Fruit fly (Drosophila melanogaster) whole organism, embryonic: ENCODE measurements around the gene CG14082.

Experiments used
- ATbp ChIP-seq: fragments of 200-800 bp; sonication (Bioruptor generic); optimal IDR thresholded peaks from 2 replicates; lab custom pipeline; 2017; ENCODE audit warnings: missing biosample characterization, mild to moderate bottlenecking, missing genetic modification characterization, missing genetic modification reagents
- B-H1 ChIP-seq: fragments of 200-800 bp; sonication (Bioruptor generic); IDR thresholded peaks from 3 replicates; pipeline ENCODE4 v1.3.6; 2022; ENCODE audit warnings: missing biosample characterization, missing genetic modification characterization
- CG10979 ChIP-seq: fragments of 200-800 bp; sonication (Bioruptor generic); optimal IDR thresholded peaks from 2 replicates; lab custom pipeline; 2018; ENCODE audit warnings: missing biosample characterization, mild to moderate bottlenecking, missing genetic modification characterization, moderate library complexity
- CG1233 ChIP-seq: fragments of 200-800 bp; sonication (Bioruptor generic); optimal IDR thresholded peaks from 4 replicates; lab custom pipeline; 2018; ENCODE audit warnings: missing biosample characterization, mild to moderate bottlenecking, missing genetic modification characterization
- CG13424 ChIP-seq: fragments of 200-800 bp; sonication (Bioruptor generic); optimal IDR thresholded peaks from 2 replicates; lab custom pipeline; 2019; ENCODE audit warnings: missing biosample characterization, mild to moderate bottlenecking, missing genetic modification characterization, moderate library complexity
- CG14710 ChIP-seq: fragments of 200-800 bp; sonication (Bioruptor generic); optimal IDR thresholded peaks from 3 replicates; lab custom pipeline; 2019; ENCODE audit warnings: missing biosample characterization, mild to moderate bottlenecking, missing genetic modification characterization, moderate library complexity
- CG15011 ChIP-seq: fragments of 200-800 bp; sonication (Bioruptor generic); optimal IDR thresholded peaks from 3 replicates; lab custom pipeline; 2018; ENCODE audit warnings: missing biosample characterization, mild to moderate bottlenecking, missing genetic modification characterization
- CG1529 ChIP-seq: fragments of 200-800 bp; sonication (Bioruptor generic); optimal IDR thresholded peaks from 3 replicates; lab custom pipeline; 2018; ENCODE audit warnings: missing biosample characterization, missing genetic modification characterization
- CG15696 ChIP-seq: fragments of 200-800 bp; sonication (Bioruptor generic); optimal IDR thresholded peaks from 2 replicates; lab custom pipeline; 2019; ENCODE audit warnings: missing biosample characterization, mild to moderate bottlenecking, missing genetic modification characterization, moderate library complexity
- CG17361 ChIP-seq: fragments of 200-800 bp; sonication (Bioruptor generic); IDR thresholded peaks from 3 replicates; pipeline ENCODE4 v1.3.6; 2022; ENCODE audit warnings: missing biosample characterization, missing genetic modification characterization
- CG17385 ChIP-seq: fragments of 200-800 bp; sonication (Bioruptor generic); optimal IDR thresholded peaks from 3 replicates; lab custom pipeline; 2018; ENCODE audit warnings: missing biosample characterization, mild to moderate bottlenecking, missing genetic modification characterization
- CG18262 ChIP-seq: fragments of 200-800 bp; optimal IDR thresholded peaks from 3 replicates; lab custom pipeline; 2019; ENCODE audit warnings: missing biosample characterization, mild to moderate bottlenecking, missing genetic modification characterization, moderate library complexity
- CG2678 ChIP-seq: fragments of 200-800 bp; sonication (Bioruptor generic); optimal IDR thresholded peaks from 3 replicates; lab custom pipeline; 2019; ENCODE audit warnings: missing biosample characterization, mild to moderate bottlenecking, missing genetic modification characterization, moderate library complexity
- CG2875 ChIP-seq: fragments of 200-800 bp; sonication (Bioruptor generic); optimal IDR thresholded peaks from 2 replicates; lab custom pipeline; 2017; ENCODE audit warnings: missing biosample characterization, mild to moderate bottlenecking, missing genetic modification characterization, missing genetic modification reagents
- CG30431 ChIP-seq: fragments of 200-800 bp; sonication (Bioruptor generic); optimal IDR thresholded peaks from 2 replicates; lab custom pipeline; 2017; ENCODE audit warnings: missing biosample characterization, missing genetic modification characterization
- CG4730 ChIP-seq: fragments of 200-800 bp; sonication (Bioruptor generic); IDR thresholded peaks from 2 replicates; pipeline ENCODE4 v1.3.6; 2022; ENCODE audit warnings: missing biosample characterization, missing genetic modification characterization
- CG4854 ChIP-seq: fragments of 200-800 bp; sonication (Bioruptor generic); optimal IDR thresholded peaks from 2 replicates; lab custom pipeline; 2016; ENCODE audit warnings: missing biosample characterization, missing genetic modification characterization, inconsistent platforms
- CG8290 ChIP-seq, 3 experiments: fragments of 200-800 bp; sonication (Bioruptor generic); optimal IDR thresholded peaks; 2 replicates each; lab custom pipeline; 2016 to 2019; ENCODE audit warnings: missing biosample characterization in 3 of 3, missing genetic modification characterization in 3 of 3, mild to moderate bottlenecking in 2 of 3, moderate library complexity in 1 of 3
- CG8924 ChIP-seq: fragments of 200-800 bp; optimal IDR thresholded peaks from 3 replicates; lab custom pipeline; 2019; ENCODE audit warnings: missing biosample characterization, mild to moderate bottlenecking, missing genetic modification characterization, moderate library complexity
- CG9437 ChIP-seq: fragments of 200-800 bp; sonication (Bioruptor generic); optimal IDR thresholded peaks from 2 replicates; lab custom pipeline; 2018; ENCODE audit warnings: missing biosample characterization, mild to moderate bottlenecking, missing genetic modification characterization
- Fer1 ChIP-seq: fragments of 200-800 bp; sonication (Bioruptor generic); optimal IDR thresholded peaks from 2 replicates; lab custom pipeline; 2017; ENCODE audit warnings: missing biosample characterization, mild to moderate bottlenecking, missing genetic modification characterization
- HLH3B ChIP-seq: fragments of 200-800 bp; sonication (Bioruptor generic); IDR thresholded peaks from 2 replicates; pipeline ENCODE4 v1.3.6; 2022; ENCODE audit warnings: missing biosample characterization, missing genetic modification characterization
- Hand ChIP-seq: fragments of 200-800 bp; sonication (Bioruptor generic); optimal IDR thresholded peaks from 2 replicates; lab custom pipeline; 2017; ENCODE audit warnings: mild to moderate bottlenecking, missing biosample characterization, missing genetic modification reagents, missing genetic modification characterization
- Lim3 ChIP-seq: fragments of 200-800 bp; sonication (Bioruptor generic); IDR thresholded peaks from 2 replicates; pipeline ENCODE4 v1.3.6; 2022; ENCODE audit warnings: missing biosample characterization, missing genetic modification characterization
- Lpt ChIP-seq: fragments of >200 bp; optimal IDR thresholded peaks from 2 replicates; lab custom pipeline; 2018; ENCODE audit warnings: missing biosample characterization, missing genetic modification characterization
- Med ChIP-seq: fragments of 200-800 bp; sonication (Bioruptor generic); peaks from one replicate; lab custom pipeline; 2016; ENCODE audit warnings: missing biosample characterization, missing genetic modification characterization, mild to moderate bottlenecking, inconsistent platforms, moderate library complexity
- NC2α ChIP-seq: fragments of 200-800 bp; sonication (Bioruptor generic); optimal IDR thresholded peaks from 2 replicates; lab custom pipeline; 2016; ENCODE audit warnings: missing biosample characterization, missing genetic modification characterization
- Nf-YB ChIP-seq: fragments of 200-800 bp; sonication (Bioruptor generic); optimal IDR thresholded peaks from 3 replicates; lab custom pipeline; 2019; ENCODE audit warnings: missing biosample characterization, mild to moderate bottlenecking, missing genetic modification characterization, moderate library complexity
- Pdp1 ChIP-seq, 2 experiments: fragments of 200-800 bp; sonication (Bioruptor generic); optimal IDR thresholded peaks; 3 replicates each; lab custom pipeline; 2016; ENCODE audit warnings: missing biosample characterization in 2 of 2, missing genetic modification characterization in 2 of 2, mild to moderate bottlenecking in 1 of 2, moderate library complexity in 1 of 2
- Rx ChIP-seq: fragments of 200-800 bp; sonication (Bioruptor generic); IDR thresholded peaks from 2 replicates; pipeline ENCODE4 v1.3.6; 2022; ENCODE audit warnings: missing biosample characterization, missing genetic modification characterization
- YL-1 ChIP-seq: fragments of 200-800 bp; sonication (Bioruptor generic); optimal IDR thresholded peaks from 3 replicates; lab custom pipeline; 2017; ENCODE audit warnings: missing biosample characterization, mild to moderate bottlenecking, missing genetic modification characterization
- corto ChIP-seq: fragments of 200-800 bp; sonication (Bioruptor generic); optimal IDR thresholded peaks from 2 replicates; lab custom pipeline; 2016; ENCODE audit warnings: missing biosample characterization, mild to moderate bottlenecking, missing genetic modification characterization, moderate library complexity
- dm ChIP-seq: fragments of 200-800 bp; sonication (Bioruptor generic); optimal IDR thresholded peaks from 3 replicates; lab custom pipeline; 2016; ENCODE audit warnings: missing biosample characterization, missing genetic modification characterization
- dmrt11E ChIP-seq: fragments of 200-800 bp; sonication (Bioruptor generic); optimal IDR thresholded peaks from 3 replicates; lab custom pipeline; 2018; ENCODE audit warnings: missing biosample characterization, mild to moderate bottlenecking, missing genetic modification characterization, moderate library complexity
- dpn ChIP-seq, 2 experiments: fragments of 200-800 bp; sonication (Bioruptor generic); optimal IDR thresholded peaks; 3 replicates each; lab custom pipeline; 2016; ENCODE audit warnings: missing biosample characterization in 2 of 2, missing genetic modification characterization in 2 of 2
- ems ChIP-seq: fragments of 200-800 bp; sonication (Bioruptor generic); optimal IDR thresholded peaks from 3 replicates; lab custom pipeline; 2016; ENCODE audit warnings: missing biosample characterization, missing genetic modification characterization
- gcm ChIP-seq: fragments of 200-800 bp; sonication (Bioruptor generic); optimal IDR thresholded peaks from 2 replicates; lab custom pipeline; 2019; ENCODE audit warnings: missing biosample characterization, mild to moderate bottlenecking, missing genetic modification characterization, moderate library complexity
- kah ChIP-seq: fragments of 200-800 bp; sonication (Bioruptor generic); optimal IDR thresholded peaks from 2 replicates; lab custom pipeline; 2018; ENCODE audit warnings: missing biosample characterization, mild to moderate bottlenecking, missing genetic modification characterization
- pan ChIP-seq, 4 experiments: fragments of >200 bp in 3 of 4; fragments of 200-800 bp in 1 of 4; sonication (Bioruptor generic) in 1 of 4; optimal IDR thresholded peaks in 3 of 4; IDR thresholded peaks in 1 of 4; 2 replicates each; pipeline versions ENCODE4 v1.3.6 to Lab custom; 2017 to 2022; ENCODE audit warnings: missing biosample characterization in 2 of 4, missing genetic modification characterization in 2 of 4, mixed read lengths in 1 of 4
- phol ChIP-seq: fragments of 200-800 bp; sonication (Bioruptor generic); optimal IDR thresholded peaks from 3 replicates; lab custom pipeline; 2018; ENCODE audit warnings: missing biosample characterization, mild to moderate bottlenecking, missing genetic modification characterization, moderate library complexity
- pnt ChIP-seq: fragments of 200-800 bp; sonication (Bioruptor generic); optimal IDR thresholded peaks from 3 replicates; lab custom pipeline; 2016; ENCODE audit warnings: missing biosample characterization, missing genetic modification characterization
- seq ChIP-seq: fragments of 200-800 bp; sonication (Bioruptor generic); IDR thresholded peaks from 2 replicates; pipeline ENCODE4 v1.3.6; 2022; ENCODE audit warnings: missing biosample characterization, missing genetic modification characterization
- sim ChIP-seq: fragments of 200-800 bp; sonication (Bioruptor generic); IDR thresholded peaks from 2 replicates; pipeline ENCODE4 v1.3.6; 2022; ENCODE audit warnings: missing biosample characterization, missing genetic modification characterization
- slbo ChIP-seq: fragments of 200-800 bp; sonication (Bioruptor generic); IDR thresholded peaks from 2 replicates; pipeline ENCODE4 v1.3.6; 2022; ENCODE audit warnings: missing biosample characterization, missing genetic modification characterization
- tin ChIP-seq: fragments of 200-800 bp; sonication (Bioruptor generic); optimal IDR thresholded peaks from 3 replicates; lab custom pipeline; 2016; ENCODE audit warnings: missing biosample characterization, missing genetic modification characterization

The CG14082 gene

DNA sequence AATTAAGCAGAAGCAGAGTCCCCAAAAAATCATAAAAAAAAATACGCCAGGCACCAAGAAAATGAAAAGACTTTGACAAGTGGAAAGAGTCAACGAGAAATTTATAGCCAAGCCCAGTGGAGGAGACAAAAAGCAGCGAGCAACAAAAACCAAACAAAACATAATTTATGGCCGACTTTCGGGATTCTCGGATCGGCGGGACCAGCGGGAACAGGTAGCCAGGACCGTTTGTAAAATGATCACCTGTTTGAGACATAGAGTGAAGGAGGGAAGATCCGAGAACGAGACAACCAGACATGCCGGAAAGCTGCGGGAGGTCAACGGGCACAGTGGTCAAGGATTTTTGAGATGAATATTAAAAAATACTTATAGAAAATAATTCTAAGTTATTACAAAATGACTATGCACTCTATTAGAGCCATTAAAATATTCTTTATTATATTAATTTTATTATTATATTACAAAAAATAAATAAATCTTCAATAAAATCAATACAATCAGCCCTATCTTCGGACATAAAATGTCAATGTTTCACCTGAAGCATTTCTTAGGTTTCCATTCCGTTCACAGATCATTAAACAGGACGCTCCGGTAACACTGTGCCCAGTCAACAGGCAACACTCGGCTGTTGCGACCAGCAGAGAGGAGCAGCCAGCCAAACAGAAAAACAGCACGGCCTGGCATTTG, 29.0 kb upstream of the CG14082 start (continued):
- no peak for TF ChIP-seq CG4730
- TF ChIP-seq HLH3B (GFP tag; lab: Robert Waterston, UW), result 0 out of 2 replicates have a peak, but pooled peaks have one; percentile 38
- TF ChIP-seq ATbp, result peak; percentile 37
- TF ChIP-seq corto (GFP tag; lab: Kevin White, UChicago), result peak; percentile 61
- TF ChIP-seq pan (optimal IDR thresholded peaks at IDR 0.05; lab: Kevin White, UChicago), result no peak
- peak in 1 of 2 experiments; percentile 24 for TF ChIP-seq pan (GFP tag; optimal IDR thresholded peaks at IDR 0.05 in 1 of 2, IDR thresholded peaks at IDR 0.05 in 1 of 2)
- TF ChIP-seq CG8290 (GFP tag; optimal IDR thresholded peaks at IDR 0.05; lab: Kevin White, UChicago), result no peak
- no peak for TF ChIP-seq CG8290 (tag; optimal IDR thresholded peaks at IDR 0.05; lab: Kevin White, UChicago)
- TF ChIP-seq Nf-YB (GFP tag; lab: Kevin White, UChicago), result peak; percentile 19
- TF ChIP-seq CG4854 (GFP tag; lab: Kevin White, UChicago), result no peak
- TF ChIP-seq phol (tag; lab: Kevin White, UChicago), result peak; percentile 70
- no peak for TF ChIP-seq CG2875
- TF ChIP-seq CG1233 (GFP tag; lab: Kevin White, UChicago), result peak; percentile 32
- TF ChIP-seq CG2678 (tag; lab: Kevin White, UChicago), result peak; percentile 48
- TF ChIP-seq Lpt (GFP tag; lab: Kevin White, UChicago), result no peak
- TF ChIP-seq gcm (GFP tag; lab: Kevin White, UChicago), result peak; percentile 26
- TF ChIP-seq Lim3 (GFP tag; lab: Robert Waterston, UW), result no peak
- TF ChIP-seq pnt (GFP tag; lab: Kevin White, UChicago), result no peak
- TF ChIP-seq dpn (GFP tag; optimal IDR thresholded peaks at IDR 0.05; lab: Kevin White, UChicago), result peak in 1 of 2 experiments; percentile 37
- no peak for TF ChIP-seq B-H1 (GFP tag; lab: Robert Waterston, UW)
- peak; percentile 16 for TF ChIP-seq CG1529 (GFP tag; lab: Kevin White, UChicago)
- peak; percentile 32 for TF ChIP-seq slbo (GFP tag; lab: Robert Waterston, UW)
- peak; percentile 51 for TF ChIP-seq kah (GFP tag; lab: Kevin White, UChicago)
- peak; percentile 61 for TF ChIP-seq CG14710
- TF ChIP-seq tin (GFP tag; lab: Kevin White, UChicago), result no peak
- TF ChIP-seq CG15011 (GFP tag; lab: Kevin White, UChicago), result no peak
- TF ChIP-seq CG10979 (tag; lab: Kevin White, UChicago), result peak; percentile 72
- no peak for TF ChIP-seq Rx (GFP tag; lab: Robert Waterston, UW)
- TF ChIP-seq CG13424 (tag; lab: Kevin White, UChicago), result peak; percentile 40
- no peak for TF ChIP-seq Hand
- no peak for TF ChIP-seq dm (GFP tag; lab: Kevin White, UChicago)
- peak; percentile 79 for TF ChIP-seq CG18262 (tag; lab: Kevin White, UChicago)
- no peak for TF ChIP-seq seq
- TF ChIP-seq CG30431 (GFP tag; lab: Kevin White, UChicago), result peak; percentile 33
- no peak for TF ChIP-seq sim (GFP tag; lab: Robert Waterston, UW)
- no peak for TF ChIP-seq NC2α (GFP tag; lab: Kevin White, UChicago)
- peak; percentile 61 for TF ChIP-seq CG8924
- TF ChIP-seq Med (GFP tag; lab: Kevin White, UChicago), result no peak
- peak; percentile 27 for TF ChIP-seq CG17385 (GFP tag; lab: Kevin White, UChicago)
- TF ChIP-seq ems, result no peak
- peak; percentile 63 for TF ChIP-seq CG17361
- peak; percentile 3 for TF ChIP-seq Fer1
- TF ChIP-seq YL-1 (GFP tag; lab: Kevin White, UChicago), result peak; percentile 2
- peak; percentile 83 for TF ChIP-seq CG15696
- TF ChIP-seq CG9437 (GFP tag; lab: Kevin White, UChicago), result no peak
- no peak for TF ChIP-seq Pdp1 (GFP tag; optimal IDR thresholded peaks at IDR 0.05; lab: Kevin White, UChicago)
- TF ChIP-seq dmrt11E (tag; lab: Kevin White, UChicago), result peak; percentile 82
- TF ChIP-seq, all 482 proteins: peak for 116
